Fruit fly (Drosophila melanogaster) whole organism, embryonic: ENCODE data around the gene CG9286.

Experiments
- CG10654 ChIP-seq: fragments of 200-800 bp; sonication (Bioruptor generic); optimal IDR thresholded peaks from 2 replicates; lab custom pipeline; 2016; ENCODE audit warnings: missing biosample characterization, missing genetic modification characterization
- D ChIP-seq, 2 experiments: fragments of 200-800 bp in 1 of 2; fragments of >200 bp in 1 of 2; sonication (Bioruptor generic) in 1 of 2; optimal IDR thresholded peaks; 2 replicates in 1 of 2; 3 replicates in 1 of 2; lab custom pipeline; 2017; ENCODE audit warnings: mild to moderate bottlenecking in 1 of 2, missing biosample characterization in 1 of 2, missing genetic modification characterization in 1 of 2, missing genetic modification reagents in 1 of 2
- bcd ChIP-seq: fragments of 200-800 bp; sonication (Bioruptor generic); optimal IDR thresholded peaks from 2 replicates; lab custom pipeline; 2017; ENCODE audit warnings: missing biosample characterization, mild to moderate bottlenecking, missing genetic modification characterization
- ci ChIP-seq: fragments of 200-800 bp; sonication (Bioruptor generic); IDR thresholded peaks from 3 replicates; pipeline ENCODE4 v1.3.6; 2022; ENCODE audit warnings: missing biosample characterization, missing genetic modification characterization
- gfzf ChIP-seq: fragments of 200-800 bp; sonication (Bioruptor generic); optimal IDR thresholded peaks from 2 replicates; lab custom pipeline; 2016; ENCODE audit warnings: missing biosample characterization, mild to moderate bottlenecking, missing genetic modification characterization, moderate library complexity
- inv ChIP-seq: fragments of 200-800 bp; sonication (Bioruptor generic); IDR thresholded peaks from 2 replicates; pipeline ENCODE4 v1.3.6; 2022; ENCODE audit warnings: missing biosample characterization, missing genetic modification characterization; ENCODE audit not compliant: partially characterized antibody
- kay ChIP-seq: fragments of 200-800 bp; sonication (Bioruptor generic); optimal IDR thresholded peaks from 2 replicates; lab custom pipeline; 2016; ENCODE audit warnings: missing biosample characterization, missing genetic modification characterization
- zfh1 ChIP-seq: fragments of 200-800 bp; sonication (Bioruptor generic); IDR thresholded peaks from 3 replicates; pipeline ENCODE4 v1.3.6; 2022; ENCODE audit warnings: missing biosample characterization, missing genetic modification characterization

DNA sequence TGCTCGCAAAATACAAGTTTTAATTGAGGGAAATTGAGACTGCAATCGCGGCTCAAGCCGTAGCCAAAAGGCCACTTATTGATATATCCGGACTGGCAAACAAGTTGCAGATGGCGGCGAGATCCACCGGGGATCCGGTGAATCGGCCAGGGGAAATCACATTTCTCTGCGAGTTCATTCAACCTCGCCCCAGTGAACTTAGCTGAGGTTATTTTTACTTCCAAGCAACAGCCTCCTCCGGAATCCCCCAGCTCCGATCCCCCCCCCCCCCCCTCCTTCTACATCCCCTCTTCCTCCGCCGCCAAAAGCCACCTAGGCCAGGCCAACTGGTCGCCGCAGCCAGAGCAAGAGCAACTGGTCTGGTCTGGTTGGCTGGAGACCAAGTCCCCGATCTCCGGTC is 26.6 kb downstream of the CG9286 start:
- TF ChIP-seq D (optimal IDR thresholded peaks at IDR 0.05; lab: Kevin White, UChicago) (no peak), D (GFP tag; optimal IDR thresholded peaks at IDR 0.05; lab: Kevin White, UChicago) (no peak), zfh1 (GFP tag; lab: Robert Waterston, UW) (no peak), CG10654 (no peak), gfzf (GFP tag; lab: Kevin White, UChicago) (no peak), inv (no peak), kay (no peak), ci (GFP tag; lab: Robert Waterston, UW) (no peak), bcd (no peak)
